Worm (Caenorhabditis elegans) whole organism, L1 larva: ENCODE measurements around the gene K09H11.15.

Source experiments
- C16A3.4 ChIP-seq: fragments of 150-350 bp; optimal IDR thresholded peaks from 2 replicates; lab custom pipeline; 2014; ENCODE audit warnings: missing biosample characterization, missing genetic modification characterization
- C34B4.2 ChIP-seq: sonication (generic microtip); optimal IDR thresholded peaks from 2 replicates; lab custom pipeline; 2017; ENCODE audit warnings: mild to moderate bottlenecking, missing genetic modification characterization, missing compliant biosample characterization
- F16B12.6 ChIP-seq: fragments of 150-350 bp; optimal IDR thresholded peaks from 2 replicates; lab custom pipeline; 2014; ENCODE audit warnings: missing biosample characterization, missing genetic modification characterization
- aha-1 ChIP-seq: fragments of 150-350 bp; optimal IDR thresholded peaks from 2 replicates; lab custom pipeline; 2014; ENCODE audit warnings: missing biosample characterization, missing genetic modification characterization
- alr-1 ChIP-seq: fragments of 200-800 bp; sonication (Bioruptor generic); optimal IDR thresholded peaks from 2 replicates; lab custom pipeline; 2018; ENCODE audit warnings: borderline replicate concordance, mild to moderate bottlenecking, missing genetic modification characterization, missing compliant biosample characterization
- blmp-1 ChIP-seq: fragments of 150-350 bp; optimal IDR thresholded peaks from 2 replicates; lab custom pipeline; 2014; ENCODE audit warnings: missing biosample characterization, missing genetic modification characterization
- ceh-63 ChIP-seq: fragments of 200-800 bp; sonication (Bioruptor generic); optimal IDR thresholded peaks from 2 replicates; lab custom pipeline; 2018; ENCODE audit warnings: mild to moderate bottlenecking, missing genetic modification characterization, missing compliant biosample characterization
- ceh-82 ChIP-seq, 3 experiments: fragments of 150-350 bp in 1 of 3; sonication (generic microtip) in 2 of 3; optimal IDR thresholded peaks; 2 replicates each; lab custom pipeline; 2014 to 2017; ENCODE audit warnings: missing biosample characterization in 3 of 3, missing genetic modification characterization in 3 of 3
- ces-1 ChIP-seq: fragments of 150-350 bp; optimal IDR thresholded peaks from 2 replicates; lab custom pipeline; 2014; ENCODE audit warnings: missing biosample characterization, missing genetic modification reagents, missing genetic modification characterization
- dsc-1 ChIP-seq: sonication (generic microtip); optimal IDR thresholded peaks from 2 replicates; lab custom pipeline; 2016; ENCODE audit warnings: mild to moderate bottlenecking, missing genetic modification characterization, missing compliant biosample characterization
- efl-1 ChIP-seq, 4 experiments: fragments of 150-350 bp; optimal IDR thresholded peaks in 3 of 4; peaks in 1 of 4; 1 replicate in 1 of 4; 2 replicates in 3 of 4; lab custom pipeline; 2014; ENCODE audit warnings: missing biosample characterization in 2 of 4, missing genetic modification characterization in 2 of 4, missing genetic modification reagents in 2 of 4
- egl-13 ChIP-seq: sonication (generic microtip); optimal IDR thresholded peaks from 2 replicates; lab custom pipeline; 2016; ENCODE audit warnings: missing genotype, missing genetic modification reagents, missing genetic modification characterization, missing compliant biosample characterization
- fkh-10 ChIP-seq: sonication (generic microtip); optimal IDR thresholded peaks from 2 replicates; lab custom pipeline; 2017; ENCODE audit warnings: missing biosample characterization, missing genetic modification reagents, missing genetic modification characterization
- fkh-4 ChIP-seq: sonication (generic microtip); optimal IDR thresholded peaks from 2 replicates; lab custom pipeline; 2016; ENCODE audit warnings: missing compliant biosample characterization, missing genetic modification characterization, borderline replicate concordance
- grh-1 ChIP-seq: fragments of 200-800 bp; sonication (Bioruptor generic); IDR thresholded peaks from 2 replicates; pipeline ENCODE4 v1.3.6; 2022; ENCODE audit warnings: missing genetic modification reagents, missing genetic modification characterization, missing compliant biosample characterization
- hlh-17 ChIP-seq: fragments of 200-800 bp; sonication (Bioruptor generic); optimal IDR thresholded peaks from 2 replicates; lab custom pipeline; 2018; ENCODE audit warnings: missing genetic modification characterization, mild to moderate bottlenecking, missing compliant biosample characterization, moderate library complexity, borderline replicate concordance
- hlh-4 ChIP-seq: sonication (generic microtip); optimal IDR thresholded peaks from 2 replicates; lab custom pipeline; 2016; ENCODE audit warnings: mild to moderate bottlenecking, missing genetic modification characterization, missing compliant biosample characterization
- jun-1 ChIP-seq: fragments of 150-350 bp; optimal IDR thresholded peaks from 2 replicates; lab custom pipeline; 2014; ENCODE audit warnings: missing biosample characterization, missing genetic modification reagents, missing genetic modification characterization
- lin-35 ChIP-seq, 2 experiments: fragments of 150-350 bp; optimal IDR thresholded peaks; 2 replicates each; lab custom pipeline; 2014; ENCODE audit warnings: missing biosample characterization in 2 of 2, missing genetic modification characterization in 2 of 2, missing genetic modification reagents in 2 of 2
- lsy-2 ChIP-seq, 2 experiments: fragments of 150-350 bp; optimal IDR thresholded peaks; 2 replicates each; lab custom pipeline; 2014; ENCODE audit warnings: missing biosample characterization in 2 of 2, missing genetic modification characterization in 2 of 2
- mdl-1 ChIP-seq, 2 experiments: fragments of 150-350 bp; optimal IDR thresholded peaks; 2 replicates each; lab custom pipeline; 2014 to 2017; ENCODE audit warnings: missing biosample characterization in 2 of 2, missing genetic modification characterization in 2 of 2, inconsistent platforms in 1 of 2
- mef-2 ChIP-seq: fragments of 150-350 bp; optimal IDR thresholded peaks from 2 replicates; lab custom pipeline; 2014; ENCODE audit warnings: missing biosample characterization, missing genetic modification characterization
- mep-1 ChIP-seq: fragments of 150-350 bp; optimal IDR thresholded peaks from 2 replicates; lab custom pipeline; 2014; ENCODE audit warnings: missing biosample characterization, missing genetic modification characterization
- nhr-11 ChIP-seq: fragments of 150-350 bp; optimal IDR thresholded peaks from 2 replicates; lab custom pipeline; 2014; ENCODE audit warnings: missing biosample characterization, missing genetic modification characterization
- nhr-12 ChIP-seq: sonication (generic microtip); optimal IDR thresholded peaks from 2 replicates; lab custom pipeline; 2017; ENCODE audit warnings: missing biosample characterization, missing genetic modification characterization
- nhr-237 ChIP-seq: fragments of 150-350 bp; optimal IDR thresholded peaks from 2 replicates; lab custom pipeline; 2014; ENCODE audit warnings: missing biosample characterization, missing genetic modification characterization
- nhr-76 ChIP-seq: sonication (generic microtip); optimal IDR thresholded peaks from 2 replicates; lab custom pipeline; 2017; ENCODE audit warnings: missing biosample characterization, missing genetic modification characterization
- nhr-90 ChIP-seq: sonication (generic microtip); optimal IDR thresholded peaks from 2 replicates; lab custom pipeline; 2016; ENCODE audit warnings: mild to moderate bottlenecking, missing genetic modification characterization, missing compliant biosample characterization; ENCODE audit not compliant: poor library complexity
- pag-3 ChIP-seq: sonication (generic microtip); optimal IDR thresholded peaks from 2 replicates; lab custom pipeline; 2017; ENCODE audit warnings: missing genetic modification characterization, mild to moderate bottlenecking, missing compliant biosample characterization, antibody characterized with exemption, borderline replicate concordance; ENCODE audit not compliant: insufficient read depth
- pax-3 ChIP-seq: fragments of 200-800 bp; sonication (Bioruptor generic); optimal IDR thresholded peaks from 2 replicates; lab custom pipeline; 2018; ENCODE audit warnings: mild to moderate bottlenecking, missing genetic modification characterization, moderate library complexity, missing compliant biosample characterization
- pqm-1 ChIP-seq: sonication (generic microtip); optimal IDR thresholded peaks from 3 replicates; lab custom pipeline; 2017; ENCODE audit warnings: missing biosample characterization, missing genetic modification characterization
- rnt-1 ChIP-seq: sonication (generic microtip); optimal IDR thresholded peaks from 2 replicates; lab custom pipeline; 2016; ENCODE audit warnings: mild to moderate bottlenecking, missing genetic modification characterization, moderate library complexity, missing compliant biosample characterization
- snu-23 ChIP-seq: sonication (generic microtip); optimal IDR thresholded peaks from 2 replicates; lab custom pipeline; 2016; ENCODE audit warnings: missing genetic modification characterization, missing compliant biosample characterization
- sptf-1 ChIP-seq: fragments of 150-350 bp; optimal IDR thresholded peaks from 2 replicates; lab custom pipeline; 2014; ENCODE audit warnings: missing biosample characterization, missing genetic modification characterization
- sup-37 ChIP-seq: fragments of 200-800 bp; sonication (Bioruptor generic); optimal IDR thresholded peaks from 2 replicates; lab custom pipeline; 2018; ENCODE audit warnings: mild to moderate bottlenecking, missing genetic modification characterization, missing compliant biosample characterization
- swsn-7 ChIP-seq: sonication (generic microtip); optimal IDR thresholded peaks from 2 replicates; lab custom pipeline; 2016; ENCODE audit warnings: missing genetic modification characterization, missing compliant biosample characterization
- unc-130 ChIP-seq: fragments of 150-350 bp; optimal IDR thresholded peaks from 2 replicates; lab custom pipeline; 2017; ENCODE audit warnings: missing biosample characterization, missing genetic modification characterization, inconsistent platforms
- unc-86 ChIP-seq: sonication (generic microtip); optimal IDR thresholded peaks from 2 replicates; lab custom pipeline; 2016; ENCODE audit warnings: missing genetic modification characterization, missing compliant biosample characterization
- unc-98 ChIP-seq: fragments of 200-800 bp; sonication (Bioruptor generic); IDR thresholded peaks from 2 replicates; pipeline ENCODE4 v1.3.6; 2022; ENCODE audit warnings: missing genetic modification characterization, missing compliant biosample characterization
- xbp-1 ChIP-seq: sonication (generic microtip); optimal IDR thresholded peaks from 2 replicates; lab custom pipeline; 2016; ENCODE audit warnings: missing genetic modification characterization, missing compliant biosample characterization
- zip-4 ChIP-seq: fragments of 200-800 bp; sonication (Bioruptor generic); optimal IDR thresholded peaks from 2 replicates; lab custom pipeline; 2018; ENCODE audit warnings: mild to moderate bottlenecking, missing genetic modification characterization, moderate library complexity, missing compliant biosample characterization
- ztf-11 ChIP-seq, 2 experiments: sonication (generic microtip); optimal IDR thresholded peaks; 2 replicates each; lab custom pipeline; 2016 to 2017; ENCODE audit warnings: missing genetic modification characterization in 2 of 2, missing biosample characterization in 1 of 2, missing compliant biosample characterization in 1 of 2

The K09H11.15 gene

DNA sequence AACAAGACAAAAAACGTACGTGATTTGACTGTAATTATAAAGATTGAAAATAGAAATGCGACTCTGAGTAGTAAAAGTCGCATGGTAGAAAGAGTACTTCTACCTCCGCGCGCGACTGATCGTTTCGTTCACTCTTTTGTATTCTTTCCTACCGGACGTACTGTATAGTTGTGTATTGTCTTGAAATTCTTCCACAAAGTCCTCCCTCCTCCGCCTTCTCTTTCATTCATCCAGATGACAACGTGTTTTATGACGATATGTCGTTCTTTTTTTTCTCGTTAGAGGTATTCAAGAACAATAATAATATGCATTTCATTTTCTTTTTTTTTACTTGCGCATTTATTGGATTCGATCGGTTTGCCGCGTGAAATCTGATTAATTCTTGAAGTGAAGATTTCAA is 4.2 kb downstream of the K09H11.15 start, which contains the start of gene K09H11.4:
K09H11.4 (minus strand) TSS at position 101 of the 400 bp plus-strand sequence.
- TF ChIP-seq ztf-11 (tag; optimal IDR thresholded peaks at IDR 0.05; lab: Kevin White, UChicago) (no peak), unc-98 (no peak), nhr-11 (tag; lab: Kevin White, UChicago) (no peak), mep-1 (tag; lab: Kevin White, UChicago) (no peak), pag-3 (tag; lab: Kevin White, UChicago) (no peak), ceh-63 (GFP tag; lab: Kevin White, UChicago) (no peak), jun-1 (no peak), nhr-76 (tag; lab: Kevin White, UChicago) (no peak)

ce11 chrV:5724395-5724794 is 6.3 kb downstream of the K09H11.15 start:
- no peak for TF ChIP-seq C16A3.4
- no peak for TF ChIP-seq ceh-82 (tag; optimal IDR thresholded peaks at IDR 0.05; lab: Kevin White, UChicago)
- TF ChIP-seq ceh-63 (GFP tag; lab: Kevin White, UChicago) = no peak
- TF ChIP-seq mdl-1 (tag; optimal IDR thresholded peaks at IDR 0.05; lab: Kevin White, UChicago) = no peak
- no peak for TF ChIP-seq ces-1 (GFP tag; lab: Kevin White, UChicago)
- no peak for TF ChIP-seq zip-4 (GFP tag; lab: Kevin White, UChicago)
- TF ChIP-seq nhr-237 (tag; lab: Kevin White, UChicago) = no peak
- TF ChIP-seq fkh-4 (tag; lab: Kevin White, UChicago) = no peak
- no peak for TF ChIP-seq dsc-1
- TF ChIP-seq efl-1 (optimal IDR thresholded peaks at IDR 0.05; lab: Kevin White, UChicago) = no peak
- TF ChIP-seq efl-1 (GFP tag; optimal IDR thresholded peaks at IDR 0.05 in 1 of 2; lab: Kevin White, UChicago) = no peak
- no peak for TF ChIP-seq grh-1 (GFP tag; lab: Robert Waterston, UW)
- TF ChIP-seq swsn-7 (tag; lab: Kevin White, UChicago) = no peak
- no peak for TF ChIP-seq pqm-1 (tag; lab: Kevin White, UChicago)
- no peak for TF ChIP-seq fkh-10 (GFP tag; lab: Kevin White, UChicago)
- TF ChIP-seq snu-23 (GFP tag; lab: Kevin White, UChicago) = no peak
- no peak for TF ChIP-seq hlh-4 (tag; lab: Kevin White, UChicago)
- no peak for TF ChIP-seq lin-35 (GFP tag; optimal IDR thresholded peaks at IDR 0.05; lab: Kevin White, UChicago)
- TF ChIP-seq unc-130 = no peak
- no peak for TF ChIP-seq aha-1
- TF ChIP-seq hlh-17 (GFP tag; lab: Kevin White, UChicago) = no peak

DNA sequence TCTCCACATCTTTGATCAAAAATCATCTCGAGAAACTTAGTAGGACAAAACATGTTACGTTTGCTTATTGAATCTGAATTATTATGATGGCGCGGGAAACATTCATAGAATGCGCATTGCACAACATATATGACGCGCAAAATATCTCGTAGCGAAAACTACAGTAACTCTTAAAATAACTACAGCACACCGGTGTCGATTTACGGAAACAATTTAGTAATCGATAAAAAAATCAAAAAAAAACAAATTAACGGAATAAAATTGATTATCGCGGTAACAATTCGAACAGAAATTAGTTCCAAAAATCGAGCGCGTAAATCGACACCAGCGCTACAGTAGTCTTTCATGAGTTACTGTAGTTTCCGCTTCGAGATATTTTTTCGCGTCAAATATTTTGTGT is 8.6 kb downstream of the K09H11.15 start:
- TF ChIP-seq lsy-2 (tag; optimal IDR thresholded peaks at IDR 0.05; lab: Kevin White, UChicago) = no peak
- no peak for TF ChIP-seq sup-37
- TF ChIP-seq sptf-1 (tag; lab: Kevin White, UChicago) = no peak
- TF ChIP-seq alr-1 (tag; lab: Kevin White, UChicago) = no peak

- TF ChIP-seq hlh-17 (GFP tag; lab: Kevin White, UChicago) (no peak), egl-13 (no peak), pag-3 (tag; lab: Kevin White, UChicago) (no peak), hlh-4 (tag; lab: Kevin White, UChicago) (no peak), C34B4.2 (tag; lab: Kevin White, UChicago) (no peak), nhr-90 (tag; lab: Kevin White, UChicago) (no peak), alr-1 (tag; lab: Kevin White, UChicago) (no peak), F16B12.6 (tag; lab: Kevin White, UChicago) (no peak), xbp-1 (tag; lab: Kevin White, UChicago) (no peak), mef-2 (tag; lab: Kevin White, UChicago) (no peak), blmp-1 (tag; lab: Kevin White, UChicago) (no peak), unc-86 (tag; lab: Kevin White, UChicago) (no peak), nhr-12 (tag; lab: Kevin White, UChicago) (no peak), rnt-1 (tag; lab: Kevin White, UChicago) (no peak), pax-3 (tag; lab: Kevin White, UChicago) (no peak)
- TF ChIP-seq, all 84 proteins: peak for 0
Observed at ce11 chrV:5717237-5717935, 13.3 kb downstream of the K09H11.15 start, which contains the start of gene rga-3. Gene rga-3 (plus strand): TSS chrV:5717885.
